Fruit fly (Drosophila melanogaster) whole organism: ENCODE data around the gene Flad1.
A peak's percentile ranks its signal among the peaks of the same experiment; 100 is the strongest.

Experiments used
- CG8478 ChIP-seq: fragments of >200 bp; optimal IDR thresholded peaks from 2 replicates; lab custom pipeline; 2018; ENCODE audit warnings: inconsistent platforms
- Dll ChIP-seq: fragments of >200 bp; optimal IDR thresholded peaks from 2 replicates; lab custom pipeline; 2017
- EcR ChIP-seq, 2 experiments: fragments of >200 bp; optimal IDR thresholded peaks; 2 replicates each; lab custom pipeline; 2017; ENCODE audit warnings: missing biosample characterization in 2 of 2, missing genetic modification characterization in 2 of 2, missing genetic modification reagents in 2 of 2
- pan ChIP-seq: fragments of >200 bp; optimal IDR thresholded peaks from 2 replicates; lab custom pipeline; 2017
- psq ChIP-seq: fragments of >200 bp; optimal IDR thresholded peaks from 2 replicates; lab custom pipeline; 2017
- usp ChIP-seq: fragments of >200 bp; optimal IDR thresholded peaks from 2 replicates; lab custom pipeline; 2017; ENCODE audit warnings: missing biosample characterization, missing genetic modification characterization, mixed read lengths

Gene Flad1

dm6 chrX:12919594-12919993 is 16.3 kb upstream of the Flad1 start:
- TF ChIP-seq usp (GFP tag; lab: Kevin White, UChicago) = no peak
- no peak for TF ChIP-seq psq
- TF ChIP-seq CG8478 (lab: Kevin White, UChicago) = no peak

- TF ChIP-seq Dll (lab: Kevin White, UChicago) = no peak
- no peak for TF ChIP-seq usp (GFP tag; lab: Kevin White, UChicago)
- TF ChIP-seq pan (lab: Kevin White, UChicago) = no peak
- TF ChIP-seq CG8478 (lab: Kevin White, UChicago) = no peak
- TF ChIP-seq EcR (GFP tag; optimal IDR thresholded peaks at IDR 0.05; lab: Kevin White, UChicago) = no peak
These were observed 13.9 kb upstream of the Flad1 start, which contains the start of gene fne for dm6 chrX:12917177-12917576. fne (plus strand) TSS chrX:12917477.

dm6 chrX:12913729-12914128 is 10.4 kb upstream of the Flad1 start:
- TF ChIP-seq pan (lab: Kevin White, UChicago) = no peak
- TF ChIP-seq CG8478 (lab: Kevin White, UChicago) = no peak
- TF ChIP-seq usp (GFP tag; lab: Kevin White, UChicago) = no peak
- no peak for TF ChIP-seq Dll (lab: Kevin White, UChicago)
- TF ChIP-seq EcR (GFP tag; optimal IDR thresholded peaks at IDR 0.05; lab: Kevin White, UChicago) = no peak
- no peak for TF ChIP-seq psq

- no peak for TF ChIP-seq psq
- TF ChIP-seq usp (GFP tag; lab: Kevin White, UChicago) = no peak
- no peak for TF ChIP-seq EcR (GFP tag; optimal IDR thresholded peaks at IDR 0.05; lab: Kevin White, UChicago)
- TF ChIP-seq Dll (lab: Kevin White, UChicago) = no peak
- no peak for TF ChIP-seq pan (lab: Kevin White, UChicago)
- TF ChIP-seq CG8478 (lab: Kevin White, UChicago) = no peak
These were observed 6.5 kb upstream of the Flad1 start, which contains the start of the genes Brms1 and CG4645 for dm6 chrX:12909577-12910426. Brms1 (minus strand) TSS chrX:12909622. CG4645 (plus strand) TSS chrX:12909953.

dm6 chrX:12906914-12907313 is 3.6 kb upstream of the Flad1 start, which contains the start of gene mRpL49:
mRpL49 (plus strand) TSS chrX:12907105.
- TF ChIP-seq psq (no peak), pan (lab: Kevin White, UChicago) (no peak), usp (GFP tag; lab: Kevin White, UChicago) (no peak), Dll (lab: Kevin White, UChicago) (no peak), EcR (GFP tag; optimal IDR thresholded peaks at IDR 0.05; lab: Kevin White, UChicago) (no peak), CG8478 (lab: Kevin White, UChicago) (no peak)

dm6 chrX:12905901-12906689 is 2.8 kb upstream of the Flad1 start, which contains the start of gene CG4404:
CG4404 (minus strand) TSS chrX:12906018.
- no peak for TF ChIP-seq EcR (GFP tag; optimal IDR thresholded peaks at IDR 0.05; lab: Kevin White, UChicago)
- no peak for TF ChIP-seq Dll (lab: Kevin White, UChicago)
- TF ChIP-seq psq = no peak
- TF ChIP-seq pan (lab: Kevin White, UChicago) = no peak
- no peak for TF ChIP-seq CG8478 (lab: Kevin White, UChicago)
- TF ChIP-seq usp (GFP tag; lab: Kevin White, UChicago) = no peak

dm6 chrX:12905014-12905900 is 1.9 kb upstream of the Flad1 start:
- TF ChIP-seq psq (no peak), Dll (lab: Kevin White, UChicago) (peak; percentile 44), pan (lab: Kevin White, UChicago) (no peak), usp (GFP tag; lab: Kevin White, UChicago) (no peak), EcR (GFP tag; optimal IDR thresholded peaks at IDR 0.05; lab: Kevin White, UChicago) (no peak)

- TF ChIP-seq EcR (GFP tag; optimal IDR thresholded peaks at IDR 0.05; lab: Kevin White, UChicago) (no peak), CG8478 (lab: Kevin White, UChicago) (no peak), pan (lab: Kevin White, UChicago) (no peak), Dll (lab: Kevin White, UChicago) (no peak), usp (GFP tag; lab: Kevin White, UChicago) (no peak), psq (no peak)
These were observed 2.4 kb downstream of the Flad1 start, which contains the start of gene Coq8 for dm6 chrX:12900718-12901442. Coq8 (minus strand) TSS chrX:12901114.

dm6 chrX:12898569-12898968 is 4.7 kb downstream of the Flad1 start, which contains the start of gene CG32650:
CG32650 (minus strand) TSS chrX:12898669.
- TF ChIP-seq CG8478 (lab: Kevin White, UChicago) (no peak), psq (no peak), usp (GFP tag; lab: Kevin White, UChicago) (no peak), pan (lab: Kevin White, UChicago) (no peak), Dll (lab: Kevin White, UChicago) (no peak), EcR (GFP tag; optimal IDR thresholded peaks at IDR 0.05; lab: Kevin White, UChicago) (no peak)

- TF ChIP-seq usp (GFP tag; lab: Kevin White, UChicago) (no peak), CG8478 (lab: Kevin White, UChicago) (no peak), EcR (GFP tag; optimal IDR thresholded peaks at IDR 0.05; lab: Kevin White, UChicago) (no peak), psq (no peak), Dll (lab: Kevin White, UChicago) (no peak), pan (lab: Kevin White, UChicago) (no peak)
These were observed 6.2 kb downstream of the Flad1 start, which contains the start of gene Pde9 for dm6 chrX:12897150-12897549. Pde9 (minus strand) TSS chrX:12897327.
